Fruit fly (Drosophila melanogaster) whole organism, embryonic: ENCODE data around the gene CCAP.
A peak's percentile ranks its signal among the peaks of the same experiment; 100 is the strongest.

ENCODE experiments used
- ATbp ChIP-seq: fragments of 200-800 bp; sonication (Bioruptor generic); optimal IDR thresholded peaks from 2 replicates; lab custom pipeline; 2017; ENCODE audit warnings: missing biosample characterization, mild to moderate bottlenecking, missing genetic modification characterization, missing genetic modification reagents
- B-H1 ChIP-seq: fragments of 200-800 bp; sonication (Bioruptor generic); IDR thresholded peaks from 3 replicates; pipeline ENCODE4 v1.3.6; 2022; ENCODE audit warnings: missing biosample characterization, missing genetic modification characterization
- Blimp-1 ChIP-seq: fragments of 200-800 bp; sonication (Bioruptor generic); optimal IDR thresholded peaks from 3 replicates; lab custom pipeline; 2018; ENCODE audit warnings: missing biosample characterization, missing genetic modification characterization, mild to moderate bottlenecking, moderate library complexity, missing genetic modification reagents
- CG1024 ChIP-seq: fragments of 200-800 bp; sonication (Bioruptor generic); IDR thresholded peaks from 2 replicates; pipeline ENCODE4 v1.3.6; 2022; ENCODE audit warnings: missing biosample characterization, missing genetic modification characterization
- CG12659 ChIP-seq: fragments of 200-800 bp; sonication (Bioruptor generic); optimal IDR thresholded peaks from 3 replicates; lab custom pipeline; 2017; ENCODE audit warnings: mild to moderate bottlenecking, missing biosample characterization, missing genetic modification reagents, missing genetic modification characterization
- CG13296 ChIP-seq: fragments of 200-800 bp; sonication (Bioruptor generic); optimal IDR thresholded peaks from 3 replicates; lab custom pipeline; 2018; ENCODE audit warnings: missing biosample characterization, mild to moderate bottlenecking, missing genetic modification characterization
- CG13424 ChIP-seq: fragments of 200-800 bp; sonication (Bioruptor generic); optimal IDR thresholded peaks from 2 replicates; lab custom pipeline; 2019; ENCODE audit warnings: missing biosample characterization, mild to moderate bottlenecking, missing genetic modification characterization, moderate library complexity
- CG13894 ChIP-seq: fragments of 200-800 bp; sonication (Bioruptor generic); optimal IDR thresholded peaks from 3 replicates; lab custom pipeline; 2018; ENCODE audit warnings: missing biosample characterization, mild to moderate bottlenecking, missing genetic modification characterization, moderate library complexity
- CG15601 ChIP-seq: fragments of 200-800 bp; sonication (Bioruptor generic); optimal IDR thresholded peaks from 3 replicates; lab custom pipeline; 2019; ENCODE audit warnings: missing biosample characterization, mild to moderate bottlenecking, missing genetic modification characterization, moderate library complexity
- CG17385 ChIP-seq: fragments of 200-800 bp; sonication (Bioruptor generic); optimal IDR thresholded peaks from 3 replicates; lab custom pipeline; 2018; ENCODE audit warnings: missing biosample characterization, mild to moderate bottlenecking, missing genetic modification characterization
- CG2712 ChIP-seq: fragments of 200-800 bp; optimal IDR thresholded peaks from 3 replicates; lab custom pipeline; 2019; ENCODE audit warnings: missing biosample characterization, mild to moderate bottlenecking, missing genetic modification characterization, moderate library complexity
- CG2889 ChIP-seq: fragments of 200-800 bp; sonication (Bioruptor generic); IDR thresholded peaks from 3 replicates; pipeline ENCODE4 v1.3.6; 2022; ENCODE audit warnings: missing biosample characterization, missing genetic modification characterization
- CG32772 ChIP-seq: fragments of 200-800 bp; sonication (Bioruptor generic); IDR thresholded peaks from 2 replicates; pipeline ENCODE4 v1.3.6; 2022; ENCODE audit warnings: missing biosample characterization, missing genetic modification characterization
- CG3995 ChIP-seq: fragments of 200-800 bp; sonication (Bioruptor generic); optimal IDR thresholded peaks from 3 replicates; lab custom pipeline; 2016; ENCODE audit warnings: missing biosample characterization, missing genetic modification characterization
- CG6813 ChIP-seq: fragments of 200-800 bp; sonication (Bioruptor generic); optimal IDR thresholded peaks from 2 replicates; lab custom pipeline; 2017; ENCODE audit warnings: missing biosample characterization, missing genetic modification characterization, mild to moderate bottlenecking, moderate library complexity, missing genetic modification reagents
- CG7839 ChIP-seq: fragments of 200-800 bp; sonication (Bioruptor generic); optimal IDR thresholded peaks from 3 replicates; lab custom pipeline; 2018; ENCODE audit warnings: missing biosample characterization, mild to moderate bottlenecking, missing genetic modification characterization, moderate library complexity
- CkIIα-i1 ChIP-seq: fragments of 200-800 bp; sonication (Bioruptor generic); IDR thresholded peaks from 2 replicates; pipeline ENCODE4 v1.3.6; 2022; ENCODE audit warnings: missing biosample characterization, missing genetic modification characterization
- Dek ChIP-seq: fragments of 200-800 bp; sonication (Bioruptor generic); optimal IDR thresholded peaks from 3 replicates; lab custom pipeline; 2019; ENCODE audit warnings: missing biosample characterization, mild to moderate bottlenecking, missing genetic modification characterization, moderate library complexity
- Dip2 ChIP-seq: fragments of 200-800 bp; sonication (Bioruptor generic); IDR thresholded peaks from 2 replicates; pipeline ENCODE4 v1.3.6; 2022; ENCODE audit warnings: missing biosample characterization, missing genetic modification characterization
- Drgx ChIP-seq: fragments of 200-800 bp; sonication (Bioruptor generic); IDR thresholded peaks from 2 replicates; pipeline ENCODE4 v1.3.6; 2022; ENCODE audit warnings: missing biosample characterization, missing genetic modification characterization
- E2f2 ChIP-seq: fragments of 200-800 bp; sonication (Bioruptor generic); IDR thresholded peaks from 2 replicates; pipeline ENCODE4 v1.3.6; 2022; ENCODE audit warnings: missing biosample characterization, missing genetic modification characterization
- Fer1 ChIP-seq: fragments of 200-800 bp; sonication (Bioruptor generic); optimal IDR thresholded peaks from 2 replicates; lab custom pipeline; 2017; ENCODE audit warnings: missing biosample characterization, mild to moderate bottlenecking, missing genetic modification characterization
- HLH4C ChIP-seq: fragments of 200-800 bp; sonication (Bioruptor generic); IDR thresholded peaks from 3 replicates; pipeline ENCODE4 v1.3.6; 2022; ENCODE audit warnings: missing biosample characterization, missing genetic modification characterization; ENCODE audit not compliant: partially characterized antibody
- Hsf ChIP-seq: fragments of 200-800 bp; sonication (Bioruptor generic); optimal IDR thresholded peaks from 3 replicates; lab custom pipeline; 2016; ENCODE audit warnings: missing biosample characterization, missing genetic modification characterization
- NC2α ChIP-seq: fragments of 200-800 bp; sonication (Bioruptor generic); optimal IDR thresholded peaks from 2 replicates; lab custom pipeline; 2016; ENCODE audit warnings: missing biosample characterization, missing genetic modification characterization
- Pdp1 ChIP-seq, 2 experiments: fragments of 200-800 bp; sonication (Bioruptor generic); optimal IDR thresholded peaks; 3 replicates each; lab custom pipeline; 2016; ENCODE audit warnings: missing biosample characterization in 2 of 2, missing genetic modification characterization in 2 of 2, mild to moderate bottlenecking in 1 of 2, moderate library complexity in 1 of 2
- Sox100B ChIP-seq: fragments of 200-800 bp; sonication (Bioruptor generic); optimal IDR thresholded peaks from 3 replicates; lab custom pipeline; 2018; ENCODE audit warnings: missing biosample characterization, mild to moderate bottlenecking, missing genetic modification characterization
- Taf1 ChIP-seq: fragments of 200-800 bp; sonication (Bioruptor generic); IDR thresholded peaks from 2 replicates; pipeline ENCODE4 v1.3.6; 2022; ENCODE audit warnings: missing biosample characterization, missing genetic modification characterization
- ab ChIP-seq: fragments of 200-800 bp; sonication (Bioruptor generic); optimal IDR thresholded peaks from 2 replicates; lab custom pipeline; 2016; ENCODE audit warnings: missing biosample characterization, missing genetic modification characterization
- btn ChIP-seq: fragments of 200-800 bp; sonication (Bioruptor generic); optimal IDR thresholded peaks from 2 replicates; lab custom pipeline; 2016; ENCODE audit warnings: missing biosample characterization, missing genetic modification characterization
- chn ChIP-seq: fragments of 200-800 bp; sonication (Bioruptor generic); optimal IDR thresholded peaks from 2 replicates; lab custom pipeline; 2016; ENCODE audit warnings: missing biosample characterization, missing genetic modification characterization
- crol ChIP-seq: fragments of 200-800 bp; sonication (Bioruptor generic); IDR thresholded peaks from 2 replicates; pipeline ENCODE4 v1.3.6; 2022; ENCODE audit warnings: missing biosample characterization, missing genetic modification characterization
- dm ChIP-seq: fragments of 200-800 bp; sonication (Bioruptor generic); optimal IDR thresholded peaks from 3 replicates; lab custom pipeline; 2016; ENCODE audit warnings: missing biosample characterization, missing genetic modification characterization
- eyg ChIP-seq: fragments of 200-800 bp; sonication (Bioruptor generic); optimal IDR thresholded peaks from 3 replicates; lab custom pipeline; 2016; ENCODE audit warnings: missing biosample characterization, missing genetic modification characterization
- grau ChIP-seq: fragments of 200-800 bp; optimal IDR thresholded peaks from 3 replicates; lab custom pipeline; 2019; ENCODE audit warnings: missing biosample characterization, mild to moderate bottlenecking, missing genetic modification characterization, moderate library complexity
- gsb-n ChIP-seq: fragments of 200-800 bp; sonication (Bioruptor generic); optimal IDR thresholded peaks from 3 replicates; lab custom pipeline; 2018; ENCODE audit warnings: missing biosample characterization, mild to moderate bottlenecking, missing genetic modification characterization
- jumu ChIP-seq: fragments of 200-800 bp; sonication (Bioruptor generic); optimal IDR thresholded peaks from 3 replicates; lab custom pipeline; 2016; ENCODE audit warnings: missing biosample characterization, missing genetic modification characterization
- ken ChIP-seq: fragments of 200-800 bp; sonication (Bioruptor generic); IDR thresholded peaks from 3 replicates; pipeline ENCODE4 v1.3.6; 2022; ENCODE audit warnings: missing biosample characterization, missing genetic modification characterization
- knrl ChIP-seq: fragments of 200-800 bp; sonication (Bioruptor generic); IDR thresholded peaks from 3 replicates; pipeline ENCODE4 v1.3.6; 2022; ENCODE audit warnings: missing biosample characterization, missing genetic modification characterization; ENCODE audit not compliant: partially characterized antibody
- nerfin-1 ChIP-seq: fragments of 200-800 bp; sonication (Bioruptor generic); optimal IDR thresholded peaks from 3 replicates; lab custom pipeline; 2019; ENCODE audit warnings: missing biosample characterization, mild to moderate bottlenecking, missing genetic modification characterization, moderate library complexity
- pan ChIP-seq, 4 experiments: fragments of >200 bp in 3 of 4; fragments of 200-800 bp in 1 of 4; sonication (Bioruptor generic) in 1 of 4; optimal IDR thresholded peaks in 3 of 4; IDR thresholded peaks in 1 of 4; 2 replicates each; pipeline versions ENCODE4 v1.3.6 to Lab custom; 2017 to 2022; ENCODE audit warnings: missing biosample characterization in 2 of 4, missing genetic modification characterization in 2 of 4, mixed read lengths in 1 of 4
- run ChIP-seq: fragments of 200-800 bp; sonication (Bioruptor generic); optimal IDR thresholded peaks from 3 replicates; lab custom pipeline; 2018; ENCODE audit warnings: missing biosample characterization, mild to moderate bottlenecking, missing genetic modification characterization
- sima ChIP-seq: fragments of 200-800 bp; sonication (Bioruptor generic); optimal IDR thresholded peaks from 2 replicates; lab custom pipeline; 2016; ENCODE audit warnings: missing biosample characterization, missing genetic modification characterization
- ssp ChIP-seq: fragments of 200-800 bp; sonication (Bioruptor generic); IDR thresholded peaks from 2 replicates; pipeline ENCODE4 v1.3.6; 2022; ENCODE audit warnings: missing biosample characterization, missing genetic modification characterization
- tgo ChIP-seq: fragments of 200-800 bp; sonication (Bioruptor generic); IDR thresholded peaks from 3 replicates; pipeline ENCODE4 v1.3.6; 2022; ENCODE audit warnings: missing biosample characterization, missing genetic modification characterization
- trh ChIP-seq: fragments of 200-800 bp; sonication (Bioruptor generic); optimal IDR thresholded peaks from 2 replicates; lab custom pipeline; 2016; ENCODE audit warnings: missing biosample characterization, missing genetic modification characterization
- unc-4 ChIP-seq: fragments of 200-800 bp; sonication (Bioruptor generic); IDR thresholded peaks from 2 replicates; pipeline ENCODE4 v1.3.6; 2022; ENCODE audit warnings: missing biosample characterization, missing genetic modification characterization; ENCODE audit not compliant: partially characterized antibody
- vnd ChIP-seq: fragments of 200-800 bp; sonication (Bioruptor generic); IDR thresholded peaks from 3 replicates; pipeline ENCODE4 v1.3.6; 2022; ENCODE audit warnings: missing biosample characterization, missing genetic modification characterization; ENCODE audit not compliant: partially characterized antibody

CCAP gene

dm6 chr3R:22667284-22667958, 34.5 kb downstream of the CCAP start (continued):
- TF ChIP-seq unc-4 (GFP tag; lab: Robert Waterston, UW): no peak
- TF ChIP-seq Sox100B (GFP tag; lab: Kevin White, UChicago): peak; percentile 94
- no peak for TF ChIP-seq HLH4C (GFP tag; lab: Robert Waterston, UW)
- peak; percentile 72 for TF ChIP-seq Hsf
- peak; percentile 93 for TF ChIP-seq CG2712 (tag; lab: Kevin White, UChicago)
- peak; percentile 76 for TF ChIP-seq grau (tag; lab: Kevin White, UChicago)
- peak; percentile 66 for TF ChIP-seq Fer1 (GFP tag; lab: Kevin White, UChicago)
- TF ChIP-seq CG3995: peak; percentile 7
- TF ChIP-seq chn (GFP tag; lab: Kevin White, UChicago): peak; percentile 43
- peak; percentile 21 for TF ChIP-seq jumu (GFP tag; lab: Kevin White, UChicago)
- 0 out of 2 replicates have a peak, but pooled peaks have one; percentile 20 for TF ChIP-seq Dip2 (GFP tag; lab: Robert Waterston, UW)
- peak; percentile 39 for TF ChIP-seq Dek (tag; lab: Kevin White, UChicago)
- TF ChIP-seq CG17385 (GFP tag; lab: Kevin White, UChicago): peak; percentile 77
- no peak for TF ChIP-seq knrl (GFP tag; lab: Robert Waterston, UW)
- TF ChIP-seq eyg: peak; percentile 32
- no peak for TF ChIP-seq CG13894 (tag; lab: Kevin White, UChicago)
- TF ChIP-seq NC2α (GFP tag; lab: Kevin White, UChicago): peak; percentile 58
- TF ChIP-seq CG2889 (GFP tag; lab: Robert Waterston, UW): peak; percentile 40; the same call in 1 of the 3 replicates
- peak; percentile 66 for TF ChIP-seq CG6813 (GFP tag; lab: Kevin White, UChicago)
- TF ChIP-seq CG15601 (tag; lab: Kevin White, UChicago): peak; percentile 76
- TF ChIP-seq Pdp1 (GFP tag; optimal IDR thresholded peaks at IDR 0.05; lab: Kevin White, UChicago): peak; percentile 62 to 69
- TF ChIP-seq vnd (GFP tag; lab: Robert Waterston, UW): no peak
- peak; percentile 93 for TF ChIP-seq nerfin-1 (tag; lab: Kevin White, UChicago)
- TF ChIP-seq CG12659 (GFP tag; lab: Kevin White, UChicago): peak; percentile 62
- TF ChIP-seq ken (GFP tag; lab: Robert Waterston, UW): peak; percentile 63; the same call in 2 of the 3 replicates
- TF ChIP-seq B-H1: peak; percentile 72
- TF ChIP-seq ab (GFP tag; lab: Kevin White, UChicago): no peak
- TF ChIP-seq ATbp: peak; percentile 77
- peak; percentile 98 for TF ChIP-seq Blimp-1
- TF ChIP-seq tgo (GFP tag; lab: Robert Waterston, UW): peak; percentile 41; the same call in 1 of the 3 replicates
- no peak for TF ChIP-seq CkIIα-i1
- TF ChIP-seq run (tag; lab: Kevin White, UChicago): peak; percentile 66
- TF ChIP-seq trh (GFP tag; lab: Kevin White, UChicago): peak; percentile 21
- peak; percentile 35 for TF ChIP-seq dm (GFP tag; lab: Kevin White, UChicago)
- TF ChIP-seq ssp (GFP tag; lab: Robert Waterston, UW): peak; percentile 44; the same call in 1 of the 2 replicates
- TF ChIP-seq CG7839 (tag; lab: Kevin White, UChicago): peak; percentile 94
- TF ChIP-seq Taf1: 0 out of 2 replicates have a peak, but pooled peaks have one; percentile 32
- peak; percentile 80 for TF ChIP-seq CG13424 (tag; lab: Kevin White, UChicago)
- peak; percentile 47; the same call in 1 of the 2 replicates for TF ChIP-seq crol (GFP tag; lab: Robert Waterston, UW)
- peak; percentile 84 for TF ChIP-seq gsb-n (tag; lab: Kevin White, UChicago)
- peak; percentile 36; the same call in 1 of the 2 replicates for TF ChIP-seq E2f2
- peak; percentile 93 for TF ChIP-seq Drgx
- TF ChIP-seq pan (optimal IDR thresholded peaks at IDR 0.05; lab: Kevin White, UChicago): no peak
- TF ChIP-seq pan (GFP tag; optimal IDR thresholded peaks at IDR 0.05 in 1 of 2, IDR thresholded peaks at IDR 0.05 in 1 of 2): peak in 1 of 2 experiments; percentile 60
- TF ChIP-seq sima (GFP tag; lab: Kevin White, UChicago): no peak
- no peak for TF ChIP-seq btn (GFP tag; lab: Kevin White, UChicago)
- peak; percentile 82 for TF ChIP-seq CG32772
- TF ChIP-seq CG13296 (GFP tag; lab: Kevin White, UChicago): peak; percentile 68
- TF ChIP-seq CG1024: no peak; the same call in 1 of the 2 replicates
